Worm (Caenorhabditis elegans): Measurements from ENCODE around the gene nse-4.

DNA sequence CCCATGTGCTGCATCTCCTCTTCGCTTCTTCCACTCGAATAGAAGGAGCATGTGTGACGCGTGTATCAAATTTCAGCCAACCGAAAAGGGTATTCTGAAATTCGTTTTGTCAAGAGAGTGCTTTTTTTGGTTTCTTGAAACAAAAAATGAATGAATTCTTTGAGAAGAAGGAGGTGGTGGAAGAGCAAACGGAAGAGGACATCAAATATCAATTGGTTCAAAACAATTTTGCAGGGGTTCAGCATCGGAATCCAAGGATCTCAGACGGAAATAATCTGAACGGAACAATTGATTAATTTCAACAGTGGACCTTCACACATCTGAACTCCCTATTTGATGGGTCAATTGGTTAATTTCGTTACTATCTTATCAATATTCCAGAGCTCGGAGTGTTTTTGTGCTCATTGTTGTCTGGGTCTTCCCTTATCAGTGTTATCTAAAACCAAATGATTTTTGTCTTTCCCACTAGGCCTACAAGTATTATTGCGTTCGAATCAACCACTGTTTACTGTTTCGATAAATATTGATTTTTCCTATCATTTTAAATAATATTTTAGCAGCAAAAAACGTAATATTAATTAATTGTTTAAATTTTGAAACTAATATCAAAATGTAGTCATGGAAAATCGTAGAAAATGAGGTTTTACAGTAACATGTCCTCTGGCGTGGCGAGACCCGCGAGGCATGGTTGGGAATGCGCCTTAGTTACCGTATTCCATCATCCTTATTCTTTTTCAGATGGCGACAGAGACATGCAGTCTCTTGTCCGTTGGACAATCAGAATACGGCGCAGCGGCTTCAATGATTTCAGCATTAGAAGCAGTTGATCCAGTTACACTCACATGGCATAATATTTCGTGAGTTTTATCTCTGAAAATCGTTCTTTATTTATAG lies 10.7 kb upstream of the nse-4 start, which contains the start of the genes C10C6.13 and wht-2:
- TF ChIP-seq M03D4.4 (tag; optimal IDR thresholded peaks at IDR 0.05) (no peak), bed-3 (GFP tag; optimal IDR thresholded peaks at IDR 0.05) (no peak), unc-62 (GFP tag; optimal IDR thresholded peaks at IDR 0.05) (no peak), sptf-1 (tag; optimal IDR thresholded peaks at IDR 0.05) (no peak)
